Worm (Caenorhabditis elegans): ENCODE measurements around the gene F57E7.4.
"Not testable (repeated sequence)": the region's sequence is repeated elsewhere in the genome, so short reads cannot be mapped to it uniquely, and the experiment has no call there.

The F57E7.4 gene

DNA sequence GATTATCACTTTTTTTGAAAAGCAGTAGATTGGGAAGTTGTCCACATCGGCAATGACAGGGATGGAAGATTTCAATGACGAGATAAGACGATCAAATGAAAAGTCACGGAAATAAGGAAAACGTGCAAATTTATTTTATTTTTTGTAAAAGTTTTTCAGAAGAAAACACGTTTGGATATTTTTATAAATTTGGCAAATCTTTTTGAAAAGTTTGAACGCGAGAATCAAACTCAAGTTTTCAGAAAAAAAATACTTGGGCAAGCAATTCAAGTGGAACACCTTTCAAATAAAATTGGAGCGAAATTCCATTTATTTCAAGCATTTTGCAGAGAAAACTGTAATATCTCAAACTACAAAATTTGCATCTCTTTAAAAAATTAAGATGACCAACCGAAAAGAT, 34.3 kb upstream of the F57E7.4 start, which contains the start of gene F36D3.5:
TSS of gene F36D3.5 (minus strand) at position 101 of the 400 bp plus-strand sequence.
- TF ChIP-seq drap-1 (GFP tag; optimal IDR thresholded peaks at IDR 0.05); ceh-43 (GFP tag; optimal IDR thresholded peaks at IDR 0.05); lsy-2 (tag; optimal IDR thresholded peaks at IDR 0.05): not testable (repeated sequence)

ce11 chrV:16508667-16509066, 27.8 kb upstream of the F57E7.4 start, which contains the start of gene srr-3:
TSS of gene srr-3 (minus strand) at chrV:16508767.
- TF ChIP-seq nhr-76 (tag; optimal IDR thresholded peaks at IDR 0.05) (no peak), ceh-43 (GFP tag; optimal IDR thresholded peaks at IDR 0.05) (no peak), snpc-4 (tag; optimal IDR thresholded peaks at IDR 0.05) (no peak), unc-62 (GFP tag; optimal IDR thresholded peaks at IDR 0.05) (no peak), ztf-11 (tag; optimal IDR thresholded peaks at IDR 0.05) (no peak), zip-8 (tag; optimal IDR thresholded peaks at IDR 0.05) (no peak)

DNA sequence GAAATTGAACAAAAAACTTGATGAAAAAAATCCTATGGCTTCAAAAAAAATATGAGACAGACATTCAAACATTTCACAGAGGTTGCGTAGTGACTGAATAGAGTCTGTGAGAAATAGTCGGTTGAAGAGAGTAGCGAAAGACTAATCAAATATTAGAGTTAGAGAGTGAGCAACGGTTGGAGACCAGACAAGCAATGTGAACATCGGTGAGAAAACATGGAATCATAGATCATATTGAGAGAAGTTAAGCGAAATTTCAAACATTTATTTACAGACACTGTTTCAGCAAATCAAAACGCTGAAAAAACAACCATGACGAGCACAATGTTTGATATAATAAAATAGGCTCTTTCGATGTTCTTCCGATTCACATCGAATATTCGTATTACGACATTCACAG, 25.8 kb upstream of the F57E7.4 start:
- no peak for TF ChIP-seq lin-32 (GFP tag; optimal IDR thresholded peaks at IDR 0.05)
- no peak for TF ChIP-seq ceh-39 (tag; optimal IDR thresholded peaks at IDR 0.05)
- no peak for TF ChIP-seq ceh-83 (GFP tag; optimal IDR thresholded peaks at IDR 0.05)
- TF ChIP-seq pha-4 (tag; optimal IDR thresholded peaks at IDR 0.05), result no peak
- TF ChIP-seq unc-39 (tag; optimal IDR thresholded peaks at IDR 0.05), result no peak
- no peak for TF ChIP-seq mls-2 (tag; optimal IDR thresholded peaks at IDR 0.05)
- no peak for TF ChIP-seq mab-5 (tag; optimal IDR thresholded peaks at IDR 0.05)
- no peak for TF ChIP-seq drap-1 (GFP tag; optimal IDR thresholded peaks at IDR 0.05)
- TF ChIP-seq hlh-1 (tag; optimal IDR thresholded peaks at IDR 0.05), result no peak
- TF ChIP-seq flh-1 (GFP tag; optimal IDR thresholded peaks at IDR 0.05), result no peak

- TF ChIP-seq nhr-237 (tag; optimal IDR thresholded peaks at IDR 0.05), result no peak
- no peak for TF ChIP-seq ceh-39 (tag; optimal IDR thresholded peaks at IDR 0.05)
- TF ChIP-seq elt-1 (tag; optimal IDR thresholded peaks at IDR 0.05; ENCODE audit: borderline replicate concordance, insufficient read depth), result no peak
- TF ChIP-seq sem-2 (GFP tag; optimal IDR thresholded peaks at IDR 0.05), result no peak
- TF ChIP-seq blmp-1 (tag; optimal IDR thresholded peaks at IDR 0.05), result no peak
- TF ChIP-seq ztf-11 (tag; optimal IDR thresholded peaks at IDR 0.05), result no peak
- TF ChIP-seq unc-62 (GFP tag; optimal IDR thresholded peaks at IDR 0.05), result no peak
- no peak for TF ChIP-seq lin-32 (GFP tag; optimal IDR thresholded peaks at IDR 0.05)
- no peak for TF ChIP-seq zip-8 (tag; optimal IDR thresholded peaks at IDR 0.05)
- TF ChIP-seq M03D4.4 (tag; optimal IDR thresholded peaks at IDR 0.05), result no peak
- no peak for TF ChIP-seq unc-120 (tag; optimal IDR thresholded peaks at IDR 0.05; ENCODE audit: poor library complexity, severe bottlenecking)
- TF ChIP-seq elt-3 (tag; optimal IDR thresholded peaks at IDR 0.05), result no peak
- TF ChIP-seq ces-1 (GFP tag; optimal IDR thresholded peaks at IDR 0.05), result no peak
- no peak for TF ChIP-seq mab-5 (tag; optimal IDR thresholded peaks at IDR 0.05)
- TF ChIP-seq hlh-1 (tag; optimal IDR thresholded peaks at IDR 0.05), result no peak
- no peak for TF ChIP-seq ceh-43 (GFP tag; optimal IDR thresholded peaks at IDR 0.05)
- TF ChIP-seq nhr-28 (tag; optimal IDR thresholded peaks at IDR 0.05), result no peak
- no peak for TF ChIP-seq tbx-8 (GFP tag; optimal IDR thresholded peaks at IDR 0.05)
- TF ChIP-seq flh-1 (GFP tag; optimal IDR thresholded peaks at IDR 0.05), result no peak
- TF ChIP-seq ceh-83 (GFP tag; optimal IDR thresholded peaks at IDR 0.05), result no peak
Measured at ce11 chrV:16505828-16506227, 25.0 kb upstream of the F57E7.4 start, which contains the start of gene nhr-54. TSS of gene nhr-54 (minus strand) at chrV:16505928.

- TF ChIP-seq mls-2 (tag; optimal IDR thresholded peaks at IDR 0.05), result no peak
- no peak for TF ChIP-seq unc-120 (tag; optimal IDR thresholded peaks at IDR 0.05; ENCODE audit: poor library complexity, severe bottlenecking)
- TF ChIP-seq unc-39 (tag; optimal IDR thresholded peaks at IDR 0.05), result no peak
- no peak for TF ChIP-seq nhr-28 (tag; optimal IDR thresholded peaks at IDR 0.05)
- no peak for TF ChIP-seq hlh-1 (tag; optimal IDR thresholded peaks at IDR 0.05)
- no peak for TF ChIP-seq unc-62 (GFP tag; optimal IDR thresholded peaks at IDR 0.05)
- no peak for TF ChIP-seq nhr-12 (tag; optimal IDR thresholded peaks at IDR 0.05)
- no peak for TF ChIP-seq ceh-43 (GFP tag; optimal IDR thresholded peaks at IDR 0.05)
- TF ChIP-seq nhr-76 (tag; optimal IDR thresholded peaks at IDR 0.05), result no peak
- TF ChIP-seq mab-5 (tag; optimal IDR thresholded peaks at IDR 0.05), result no peak
- no peak for TF ChIP-seq ztf-11 (tag; optimal IDR thresholded peaks at IDR 0.05)
- TF ChIP-seq ceh-39 (tag; optimal IDR thresholded peaks at IDR 0.05), result no peak
- no peak for TF ChIP-seq cnd-1 (tag; optimal IDR thresholded peaks at IDR 0.05)
- TF ChIP-seq nhr-2 (tag; optimal IDR thresholded peaks at IDR 0.05), result no peak
- no peak for TF ChIP-seq snpc-4 (tag; optimal IDR thresholded peaks at IDR 0.05)
- TF ChIP-seq lin-13 (tag; optimal IDR thresholded peaks at IDR 0.05), result no peak
- no peak for TF ChIP-seq drap-1 (GFP tag; optimal IDR thresholded peaks at IDR 0.05)
- TF ChIP-seq ham-2 (GFP tag; optimal IDR thresholded peaks at IDR 0.05), result no peak
- no peak for TF ChIP-seq flh-1 (GFP tag; optimal IDR thresholded peaks at IDR 0.05)
Measured at ce11 chrV:16503164-16503563, 22.3 kb upstream of the F57E7.4 start, which contains the start of gene F36D3.14. TSS of gene F36D3.14 (minus strand) at chrV:16503264.

Measured in whole organism, mixed stage, embryonic.